Worm (Caenorhabditis elegans): Measurements from ENCODE around the gene F59E11.5.

Gene F59E11.5

DNA sequence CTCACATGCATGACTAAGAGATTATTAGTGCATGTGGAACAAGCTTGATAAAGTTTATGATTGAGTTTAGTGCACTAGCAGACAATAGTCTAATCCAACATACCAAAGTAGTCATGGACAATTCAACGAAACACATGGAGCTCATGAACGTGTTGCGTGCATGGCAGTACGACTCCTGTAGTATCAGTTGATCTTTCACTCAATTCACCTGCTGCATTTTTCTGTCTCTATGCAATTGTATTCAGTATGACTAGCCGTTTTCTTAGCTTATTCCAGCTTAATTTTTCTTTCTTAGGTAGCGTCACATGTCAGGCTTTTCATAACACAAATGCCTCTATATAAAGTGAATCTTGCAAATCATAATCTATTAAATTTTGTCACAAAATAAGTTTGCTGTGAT lies 8.4 kb downstream of the F59E11.5 start, which contains the start of gene srx-1:
srx-1 (plus strand) TSS at position 382 of the 400 bp plus-strand sequence.
- TF ChIP-seq lsy-2 (tag; optimal IDR thresholded peaks at IDR 0.05) (no peak), ceh-82 (tag; optimal IDR thresholded peaks at IDR 0.05) (no peak), sma-3 (GFP tag; optimal IDR thresholded peaks at IDR 0.05) (no peak), ama-1 (optimal IDR thresholded peaks at IDR 0.05) (no peak), unc-62 (GFP tag; optimal IDR thresholded peaks at IDR 0.05) (no peak), F13H6.1 (tag; optimal IDR thresholded peaks at IDR 0.05) (no peak)

DNA sequence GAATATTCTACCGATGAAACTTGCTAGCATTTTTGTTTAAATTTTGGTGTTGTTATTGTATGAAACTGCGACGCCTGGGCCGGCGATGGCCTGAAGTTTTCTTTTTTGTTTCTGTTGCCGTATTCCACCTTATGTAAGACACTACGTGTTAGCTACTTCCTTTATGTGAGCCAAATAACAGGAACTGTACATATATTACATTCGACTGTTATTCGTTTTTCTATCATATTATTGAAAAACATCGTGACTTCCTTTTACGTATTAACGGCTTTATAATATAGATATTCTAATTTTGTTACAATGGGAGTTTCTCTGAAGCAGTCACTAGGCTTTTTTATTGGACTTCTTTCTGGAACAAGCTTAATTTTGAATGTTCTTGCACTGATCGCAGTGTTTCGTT lies 10.3 kb downstream of the F59E11.5 start, which contains the start of gene srx-3:
srx-3 (plus strand) TSS at position 301 of the 400 bp plus-strand sequence.
- TF ChIP-seq ztf-4 (tag; optimal IDR thresholded peaks at IDR 0.05) (no peak), sem-4 (tag; optimal IDR thresholded peaks at IDR 0.05) (no peak), skn-1 (tag; optimal IDR thresholded peaks at IDR 0.05) (no peak), F13H6.1 (tag; optimal IDR thresholded peaks at IDR 0.05) (no peak), nhr-129 (tag; optimal IDR thresholded peaks at IDR 0.05) (no peak), nhr-11 (tag; optimal IDR thresholded peaks at IDR 0.05) (no peak), unc-55 (GFP tag; optimal IDR thresholded peaks at IDR 0.05) (no peak), nhr-23 (tag; optimal IDR thresholded peaks at IDR 0.05) (no peak), nhr-6 (tag; optimal IDR thresholded peaks at IDR 0.05) (no peak), lin-11 (tag; optimal IDR thresholded peaks at IDR 0.05) (no peak)

DNA sequence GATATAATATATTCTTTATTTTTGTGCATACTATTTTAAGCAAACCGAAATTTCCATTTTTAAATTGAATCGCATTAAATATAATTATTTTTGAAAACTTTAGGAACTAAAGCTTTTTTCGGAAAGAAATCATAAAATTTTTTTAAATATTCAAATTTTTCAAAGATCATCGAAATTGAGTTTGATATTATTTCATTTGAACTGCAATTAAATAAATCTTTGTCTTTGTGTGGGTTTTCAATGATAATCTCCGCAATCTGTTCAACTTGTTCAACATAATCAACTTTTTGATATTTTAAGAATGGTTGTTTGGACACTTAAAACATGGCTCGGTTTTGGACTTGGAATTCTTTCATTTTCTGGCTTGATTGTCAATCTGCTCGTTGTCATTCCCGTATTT lies 14.3 kb downstream of the F59E11.5 start, which contains the start of gene srx-2:
srx-2 (plus strand) TSS at position 301 of the 400 bp plus-strand sequence.
- TF ChIP-seq ceh-82 (tag; optimal IDR thresholded peaks at IDR 0.05) (no peak), egl-27 (tag; optimal IDR thresholded peaks at IDR 0.05) (no peak), nhr-21 (tag; optimal IDR thresholded peaks at IDR 0.05) (no peak), unc-39 (tag; optimal IDR thresholded peaks at IDR 0.05) (no peak), nhr-6 (tag; optimal IDR thresholded peaks at IDR 0.05) (no peak), peb-1 (tag; optimal IDR thresholded peaks at IDR 0.05) (no peak), unc-62 (GFP tag; optimal IDR thresholded peaks at IDR 0.05) (no peak), aly-2 (tag; optimal IDR thresholded peaks at IDR 0.05) (no peak), fos-1 (tag; optimal IDR thresholded peaks at IDR 0.05) (no peak), unc-55 (GFP tag; optimal IDR thresholded peaks at IDR 0.05) (no peak), ztf-4 (tag; optimal IDR thresholded peaks at IDR 0.05) (no peak), R02D3.7 (tag; optimal IDR thresholded peaks at IDR 0.05) (no peak), Y55F3AM.14 (GFP tag; optimal IDR thresholded peaks at IDR 0.05) (no peak), nhr-77 (tag; optimal IDR thresholded peaks at IDR 0.05) (no peak)

DNA sequence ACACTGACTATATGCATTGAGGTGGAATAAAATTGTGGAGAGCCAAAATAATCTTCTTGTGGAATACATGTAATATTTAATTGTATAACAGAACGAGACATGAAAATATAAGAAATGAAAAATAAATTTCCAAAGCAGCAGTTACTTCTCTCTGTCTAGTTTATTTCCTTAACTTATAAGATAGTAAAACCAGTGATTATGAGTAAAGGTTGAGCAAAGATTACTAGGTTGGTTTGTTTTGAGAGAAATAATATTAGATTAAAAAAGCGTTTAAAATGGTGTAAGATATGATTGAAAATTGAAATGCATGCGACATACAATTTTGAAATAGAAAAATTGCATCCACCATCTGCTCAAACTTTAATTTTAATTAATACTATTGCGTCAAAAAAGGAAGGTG lies 18.9 kb downstream of the F59E11.5 start, which contains the start of gene srh-201:
srh-201 (minus strand) TSS at position 101 of the 400 bp plus-strand sequence.
- no peak for TF ChIP-seq nhr-237 (tag; optimal IDR thresholded peaks at IDR 0.05)
- TF ChIP-seq sma-9 (GFP tag; optimal IDR thresholded peaks at IDR 0.05): no peak
- TF ChIP-seq sma-9 (tag; optimal IDR thresholded peaks at IDR 0.05): no peak
- TF ChIP-seq nhr-11 (tag; optimal IDR thresholded peaks at IDR 0.05): no peak
- TF ChIP-seq nhr-129 (tag; optimal IDR thresholded peaks at IDR 0.05): no peak
- no peak for TF ChIP-seq ceh-16 (tag; optimal IDR thresholded peaks at IDR 0.05)
- TF ChIP-seq alr-1 (tag; optimal IDR thresholded peaks at IDR 0.05): no peak
- TF ChIP-seq nhr-77 (tag; optimal IDR thresholded peaks at IDR 0.05): no peak
- TF ChIP-seq nhr-12 (tag; optimal IDR thresholded peaks at IDR 0.05): no peak
- no peak for TF ChIP-seq lin-39 (tag; optimal IDR thresholded peaks at IDR 0.05)
- no peak for TF ChIP-seq nhr-6 (tag; optimal IDR thresholded peaks at IDR 0.05)
- TF ChIP-seq aly-2 (tag; optimal IDR thresholded peaks at IDR 0.05): no peak
- TF ChIP-seq lin-13 (GFP tag; optimal IDR thresholded peaks at IDR 0.05): no peak
- TF ChIP-seq ztf-1 (GFP tag; conservative IDR thresholded peaks at IDR 0.05): no peak
- no peak for TF ChIP-seq mbf-1 (tag; optimal IDR thresholded peaks at IDR 0.05)
- no peak for TF ChIP-seq R02D3.7 (tag; optimal IDR thresholded peaks at IDR 0.05)
- no peak for TF ChIP-seq mdl-1 (tag; optimal IDR thresholded peaks at IDR 0.05)
- TF ChIP-seq nhr-10 (tag; optimal IDR thresholded peaks at IDR 0.05): no peak

DNA sequence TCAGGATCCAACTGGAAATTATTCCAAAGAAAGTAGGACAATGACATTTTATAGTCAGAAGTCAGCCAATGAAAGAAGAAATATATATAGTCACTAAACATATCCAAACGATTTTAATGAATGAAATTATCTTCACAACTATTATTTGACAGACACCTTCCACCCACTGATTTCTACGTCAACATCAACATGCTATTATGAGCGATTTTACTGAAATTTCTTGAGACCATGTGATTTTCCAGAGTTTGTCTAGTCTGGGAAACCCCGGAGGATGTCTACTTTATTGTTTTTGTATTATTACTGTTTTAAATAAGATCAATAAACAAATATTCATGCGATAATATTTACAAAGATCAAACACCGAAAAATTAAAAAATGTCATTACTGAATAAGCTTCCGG lies 20.6 kb downstream of the F59E11.5 start, which contains the start of gene srt-18:
srt-18 (minus strand) TSS at position 101 of the 400 bp plus-strand sequence.
- TF ChIP-seq nhr-237 (tag; optimal IDR thresholded peaks at IDR 0.05): no peak
- no peak for TF ChIP-seq fos-1 (tag; optimal IDR thresholded peaks at IDR 0.05)
- TF ChIP-seq zag-1 (tag; optimal IDR thresholded peaks at IDR 0.05): no peak
- TF ChIP-seq F13H6.1 (tag; optimal IDR thresholded peaks at IDR 0.05): no peak

Data from whole organism, L2 larva.